Fruit fly (Drosophila melanogaster) whole organism, wandering third instar larva: ENCODE results near the gene CG12729.

ENCODE experiments used
- Vsx2 ChIP-seq: fragments of 200-300, 225-300 bp; sonication (Bioruptor generic); optimal IDR thresholded peaks from 2 replicates; lab custom pipeline; 2018; ENCODE audit warnings: missing biosample characterization, missing genetic modification characterization; ENCODE audit not compliant: partially characterized antibody
- br ChIP-seq: fragments of 200-800 bp; sonication (Bioruptor generic); optimal IDR thresholded peaks from 2 replicates; lab custom pipeline; 2016; ENCODE audit warnings: missing biosample characterization, missing genetic modification characterization
- psq ChIP-seq: fragments of 200-800 bp; sonication (Bioruptor generic); optimal IDR thresholded peaks from 3 replicates; lab custom pipeline; 2017; ENCODE audit warnings: missing biosample characterization, mild to moderate bottlenecking, missing genetic modification characterization, moderate library complexity

DNA sequence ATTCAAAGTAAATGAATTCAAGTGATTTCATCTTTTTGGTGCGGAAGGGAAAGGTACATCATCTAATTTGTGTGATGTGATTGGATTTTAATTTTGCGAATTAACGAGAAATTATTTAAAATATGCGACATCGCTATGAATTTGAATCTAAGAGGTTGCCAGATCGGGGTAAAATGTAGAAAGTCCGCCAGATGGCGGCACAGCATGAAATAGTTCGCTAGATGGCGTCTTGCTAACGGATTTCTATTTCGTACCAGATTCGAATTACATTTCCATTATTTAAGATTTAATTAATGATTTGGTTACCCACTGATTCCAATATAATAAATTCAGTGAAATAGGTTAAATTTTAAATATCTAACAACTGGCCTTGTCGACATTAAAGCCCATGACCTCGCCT lies 38.3 kb downstream of the CG12729 start:
- TF ChIP-seq Vsx2 (GFP tag; lab: Kevin White, UChicago), result no peak
- TF ChIP-seq psq (GFP tag; lab: Kevin White, UChicago), result no peak
- peak; percentile 18 for TF ChIP-seq br (GFP tag; lab: Kevin White, UChicago)
